Fruit fly (Drosophila melanogaster): Measurements from ENCODE around the gene CG32432.

dm6 chr3L:20837831-20838301 lies 47.1 kb downstream of the CG32432 start:
- no peak for TF ChIP-seq CG8478 (optimal IDR thresholded peaks at IDR 0.05)
- no peak for TF ChIP-seq psq (optimal IDR thresholded peaks at IDR 0.05)

Measured in whole organism.